Worm (Caenorhabditis elegans): ENCODE data around the gene K10G4.10.

The K10G4.10 gene

ce11 chrV:17240579-17241277, 32.6 kb upstream of the K10G4.10 start:
- TF ChIP-seq R02D3.7 (tag; optimal IDR thresholded peaks at IDR 0.05) = no peak
- no peak for TF ChIP-seq skn-1 (tag; optimal IDR thresholded peaks at IDR 0.05)
- no peak for TF ChIP-seq nhr-11 (tag; optimal IDR thresholded peaks at IDR 0.05)
- TF ChIP-seq unc-62 (GFP tag; optimal IDR thresholded peaks at IDR 0.05 in 1 of 2) = peak in 1 of 2 experiments; percentile 5
- TF ChIP-seq unc-62 (tag; optimal IDR thresholded peaks at IDR 0.05) = no peak
- no peak for TF ChIP-seq snpc-1.2 (GFP tag; IDR thresholded peaks at IDR 0.05)
- no peak for TF ChIP-seq madf-5 (GFP tag; IDR thresholded peaks at IDR 0.05)
- no peak for TF ChIP-seq fkh-10 (GFP tag; optimal IDR thresholded peaks at IDR 0.05)
- TF ChIP-seq ztf-11 (tag; optimal IDR thresholded peaks at IDR 0.05) = no peak
- no peak for TF ChIP-seq ceh-32 (tag; optimal IDR thresholded peaks at IDR 0.05; ENCODE audit: poor library complexity)
- TF ChIP-seq lin-15B (tag; optimal IDR thresholded peaks at IDR 0.05) = no peak
- TF ChIP-seq lir-3 (tag; optimal IDR thresholded peaks at IDR 0.05) = no peak
- TF ChIP-seq vab-7 (GFP tag; IDR thresholded peaks at IDR 0.05) = 0 out of 2 replicates have a peak, but pooled peaks have one; percentile 16
- no peak for TF ChIP-seq dmd-9 (GFP tag; IDR thresholded peaks at IDR 0.05)
- TF ChIP-seq nhr-42 (GFP tag; IDR thresholded peaks at IDR 0.05) = no peak
- TF ChIP-seq egl-43 (GFP tag; IDR thresholded peaks at IDR 0.05) = no peak
- peak; percentile 21 for TF ChIP-seq nhr-28 (tag; optimal IDR thresholded peaks at IDR 0.05)
- TF ChIP-seq zfp-2 (tag; optimal IDR thresholded peaks at IDR 0.05) = no peak
- no peak for TF ChIP-seq F10B5.3 (tag; optimal IDR thresholded peaks at IDR 0.05)
- no peak for TF ChIP-seq ZK337.2 (GFP tag; IDR thresholded peaks at IDR 0.05)
- TF ChIP-seq gei-8 (GFP tag; optimal IDR thresholded peaks at IDR 0.05) = no peak
- TF ChIP-seq mdt-29 (GFP tag; IDR thresholded peaks at IDR 0.05) = no peak
- TF ChIP-seq lim-7 (GFP tag; IDR thresholded peaks at IDR 0.05) = no peak
- TF ChIP-seq nhr-77 (tag; optimal IDR thresholded peaks at IDR 0.05) = no peak
- no peak for TF ChIP-seq Y75B8A.6 (GFP tag; IDR thresholded peaks at IDR 0.05)
- TF ChIP-seq mes-2 (tag; optimal IDR thresholded peaks at IDR 0.05; ENCODE audit: poor library complexity, severe bottlenecking) = no peak
- TF ChIP-seq nhr-102 (tag; optimal IDR thresholded peaks at IDR 0.05) = no peak
- TF ChIP-seq daf-16 (GFP tag; optimal IDR thresholded peaks at IDR 0.05) = no peak
- peak; percentile 55 for TF ChIP-seq daf-16 (tag; optimal IDR thresholded peaks at IDR 0.05)
- TF ChIP-seq set-16 (GFP tag; IDR thresholded peaks at IDR 0.05) = peak; percentile 81
- TF ChIP-seq daf-12 (tag; optimal IDR thresholded peaks at IDR 0.05) = no peak
- TF ChIP-seq egl-27 (tag; optimal IDR thresholded peaks at IDR 0.05) = no peak
- no peak for TF ChIP-seq sdz-12 (GFP tag; optimal IDR thresholded peaks at IDR 0.05)
- TF ChIP-seq mep-1 (tag; optimal IDR thresholded peaks at IDR 0.05) = no peak
- no peak for TF ChIP-seq saeg-2 (GFP tag; IDR thresholded peaks at IDR 0.05)
- TF ChIP-seq Y48G9A.11 (GFP tag; IDR thresholded peaks at IDR 0.05) = no peak
- no peak for TF ChIP-seq ZK546.5 (tag; optimal IDR thresholded peaks at IDR 0.05)
- TF ChIP-seq lin-13 (GFP tag; optimal IDR thresholded peaks at IDR 0.05) = no peak
- no peak for TF ChIP-seq tra-1 (GFP tag; IDR thresholded peaks at IDR 0.05)
- TF ChIP-seq D1046.2 (GFP tag; IDR thresholded peaks at IDR 0.05) = no peak
- no peak for TF ChIP-seq arid-1 (GFP tag; conservative IDR thresholded peaks at IDR 0.05)
- TF ChIP-seq nhr-237 (tag; optimal IDR thresholded peaks at IDR 0.05) = no peak
- TF ChIP-seq dmd-6 (GFP tag; IDR thresholded peaks at IDR 0.05) = peak; percentile 8; the same call in 1 of the 2 replicates
- TF ChIP-seq daf-19 (GFP tag; conservative IDR thresholded peaks at IDR 0.05) = no peak
- no peak for TF ChIP-seq F44E2.7 (GFP tag; IDR thresholded peaks at IDR 0.05)
- TF ChIP-seq pqm-1 (tag; optimal IDR thresholded peaks at IDR 0.05) = peak; percentile 77
- no peak for TF ChIP-seq ceh-82 (tag; optimal IDR thresholded peaks at IDR 0.05)
- no peak for TF ChIP-seq lin-29 (GFP tag; IDR thresholded peaks at IDR 0.05)
- TF ChIP-seq ztf-7 (tag; optimal IDR thresholded peaks at IDR 0.05) = no peak
- no peak for TF ChIP-seq php-3 (GFP tag; IDR thresholded peaks at IDR 0.05)
